Worm (Caenorhabditis elegans) whole organism, midembryonic: Measurements from ENCODE around the gene str-164.

Experiments used
- klf-2 ChIP-seq: fragments of 200-800 bp; sonication (Bioruptor generic); conservative IDR thresholded peaks from 2 replicates; pipeline ENCODE4 v1.3.6; 2022; ENCODE audit warnings: missing genetic modification reagents, missing genetic modification characterization, missing compliant biosample characterization
- ztf-29 ChIP-seq: fragments of 200-800 bp; sonication (Bioruptor generic); IDR thresholded peaks from 2 replicates; pipeline ENCODE4 v1.3.6; 2022; ENCODE audit warnings: missing genetic modification reagents, missing genetic modification characterization, missing compliant biosample characterization

DNA sequence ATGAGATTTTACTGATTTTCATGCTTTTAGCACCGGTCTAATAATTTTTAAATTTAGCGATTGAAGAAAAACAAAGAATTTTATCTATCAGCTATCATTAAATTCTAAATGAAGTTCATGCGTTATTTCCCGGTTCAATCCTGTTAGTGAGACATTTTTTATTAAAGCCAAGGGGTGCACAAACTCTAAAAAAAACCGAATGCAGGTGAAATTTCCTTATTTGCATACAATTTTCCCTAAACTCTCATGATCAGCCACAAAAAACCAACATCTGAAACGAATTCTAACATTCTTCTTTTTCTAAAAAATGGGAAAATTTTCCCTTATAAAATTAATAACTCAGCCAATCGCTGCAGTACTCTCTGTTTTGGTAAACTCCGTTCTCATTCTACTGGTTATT, 47.4 kb upstream of the str-164 start, which contains the start of gene str-156:
- TF ChIP-seq ztf-29 (GFP tag; lab: Robert Waterston, UW) (no peak), klf-2 (no peak)
